Worm (Caenorhabditis elegans): ENCODE data around the gene C42D4.3.

C42D4.3 gene

ce11 chrIV:7195734-7196133, 16.7 kb downstream of the C42D4.3 start, which contains the start of gene best-16:
TSS of gene best-16 (minus strand) at chrIV:7195834.
- TF ChIP-seq let-526 (GFP tag; IDR thresholded peaks at IDR 0.05) = no peak
- TF ChIP-seq bed-2 (GFP tag; IDR thresholded peaks at IDR 0.05) = no peak
- no peak for TF ChIP-seq Y95B8A.8 (GFP tag; IDR thresholded peaks at IDR 0.05)
- TF ChIP-seq nhr-120 (GFP tag; IDR thresholded peaks at IDR 0.05) = no peak
- no peak for TF ChIP-seq attf-5 (GFP tag; optimal IDR thresholded peaks at IDR 0.05)
- TF ChIP-seq F55B11.4 (tag; optimal IDR thresholded peaks at IDR 0.05; ENCODE audit: borderline replicate concordance, insufficient read depth) = no peak

DNA sequence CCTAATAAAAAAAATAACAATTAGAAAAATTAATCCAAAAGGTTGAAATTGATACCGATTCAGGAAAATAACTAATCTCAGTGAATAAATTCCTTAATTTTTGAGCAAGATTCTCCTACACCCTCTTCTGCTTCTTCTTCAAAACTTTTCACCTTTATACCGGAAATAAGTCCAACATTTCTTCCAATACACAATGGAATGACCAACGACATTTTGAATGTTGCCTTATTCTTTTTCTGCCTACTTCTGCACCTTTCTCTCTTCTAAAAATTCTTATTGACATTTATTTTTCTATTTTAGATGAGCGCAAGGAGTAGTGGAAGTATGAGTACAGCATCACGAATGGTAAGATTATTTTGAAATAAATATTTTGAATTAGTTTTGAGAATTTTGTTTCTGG, 17.8 kb downstream of the C42D4.3 start, which contains the start of gene unc-8:
unc-8 (plus strand) TSS at position 301 of the 400 bp plus-strand sequence.
- no peak for TF ChIP-seq mcd-1 (GFP tag; IDR thresholded peaks at IDR 0.05)
- no peak for TF ChIP-seq ztf-22 (GFP tag; optimal IDR thresholded peaks at IDR 0.05)
- no peak for TF ChIP-seq hlh-26 (GFP tag; conservative IDR thresholded peaks at IDR 0.05)
- no peak for TF ChIP-seq Y79H2A.3 (GFP tag; conservative IDR thresholded peaks at IDR 0.05)
- no peak for TF ChIP-seq lag-1 (GFP tag; IDR thresholded peaks at IDR 0.05)
- TF ChIP-seq chd-7 (tag; optimal IDR thresholded peaks at IDR 0.05) = no peak

ce11 chrIV:7203696-7204095, 24.7 kb downstream of the C42D4.3 start, which contains the start of gene R13A1.3:
TSS of gene R13A1.3 (plus strand) at chrIV:7203996.
- TF ChIP-seq attf-3 (GFP tag; conservative IDR thresholded peaks at IDR 0.05) = no peak
- TF ChIP-seq ZK185.1 (tag; optimal IDR thresholded peaks at IDR 0.05; ENCODE audit: poor library complexity, severe bottlenecking) = no peak
- no peak for TF ChIP-seq madf-3 (GFP tag; IDR thresholded peaks at IDR 0.05)
- no peak for TF ChIP-seq hmg-20 (GFP tag; IDR thresholded peaks at IDR 0.05)
- no peak for TF ChIP-seq pbrm-1 (GFP tag; IDR thresholded peaks at IDR 0.05)
- no peak for TF ChIP-seq hlh-26 (GFP tag; conservative IDR thresholded peaks at IDR 0.05)
- no peak for TF ChIP-seq fkh-3 (tag; optimal IDR thresholded peaks at IDR 0.05)
- no peak for TF ChIP-seq lin-40 (tag; optimal IDR thresholded peaks at IDR 0.05)
- TF ChIP-seq madf-8 (GFP tag; conservative IDR thresholded peaks at IDR 0.05) = no peak
- no peak for TF ChIP-seq tbx-9 (tag; optimal IDR thresholded peaks at IDR 0.05; ENCODE audit: borderline replicate concordance)
- no peak for TF ChIP-seq efl-1 (GFP tag; optimal IDR thresholded peaks at IDR 0.05)
- no peak for TF ChIP-seq ceh-91 (GFP tag; IDR thresholded peaks at IDR 0.05)

DNA sequence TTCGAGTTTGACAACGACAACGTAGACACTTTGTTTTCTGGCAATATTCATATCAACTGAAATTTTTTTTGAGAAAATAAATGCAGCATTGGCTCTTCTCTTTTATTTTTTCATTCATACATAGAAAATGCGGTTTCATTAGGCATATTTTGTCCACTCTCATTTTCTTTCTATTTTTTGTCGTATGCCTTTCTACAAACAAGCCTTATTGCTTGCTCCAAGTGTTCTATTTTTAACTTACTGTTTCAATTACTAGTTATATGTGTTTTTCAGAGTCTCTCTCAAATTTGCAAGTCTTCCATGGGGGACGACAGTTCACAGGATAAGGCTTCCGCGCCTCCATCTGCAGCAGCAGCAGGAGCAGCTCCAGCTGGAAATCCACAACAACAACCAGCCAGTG, 26.9 kb downstream of the C42D4.3 start, which contains the start of gene kcc-1:
kcc-1 (plus strand) TSS at position 301 of the 400 bp plus-strand sequence.
- TF ChIP-seq ztf-3 (GFP tag; optimal IDR thresholded peaks at IDR 0.05) (no peak), egl-44 (GFP tag; IDR thresholded peaks at IDR 0.05) (no peak), dpl-1 (GFP tag; optimal IDR thresholded peaks at IDR 0.05) (no peak), madf-8 (GFP tag; conservative IDR thresholded peaks at IDR 0.05) (no peak), hlh-12 (tag; optimal IDR thresholded peaks at IDR 0.05) (no peak), nhr-27 (tag; optimal IDR thresholded peaks at IDR 0.05) (no peak), mxl-1 (tag; optimal IDR thresholded peaks at IDR 0.05) (no peak), ceh-58 (GFP tag; IDR thresholded peaks at IDR 0.05) (no peak), xnd-1 (tag; optimal IDR thresholded peaks at IDR 0.05) (no peak), lin-35 (GFP tag; optimal IDR thresholded peaks at IDR 0.05) (no peak), let-607 (tag; optimal IDR thresholded peaks at IDR 0.05) (no peak), madf-6 (GFP tag; IDR thresholded peaks at IDR 0.05) (no peak), F37B4.10 (GFP tag; IDR thresholded peaks at IDR 0.05) (no peak), unc-62 (GFP tag; optimal IDR thresholded peaks at IDR 0.05) (no peak), lir-1 (GFP tag; conservative IDR thresholded peaks at IDR 0.05) (no peak), F10E7.11 (tag; optimal IDR thresholded peaks at IDR 0.05) (no peak), tbp1 (GFP tag; optimal IDR thresholded peaks at IDR 0.05) (no peak), chd-7 (tag; optimal IDR thresholded peaks at IDR 0.05) (no peak)
